Worm (Caenorhabditis elegans) whole organism, L2 larva: Measurements from ENCODE around the gene nhr-252.

Experiments used
- alr-1 ChIP-seq: fragments of 150-350 bp; optimal IDR thresholded peaks from 2 replicates; lab custom pipeline; 2014; ENCODE audit warnings: missing biosample characterization, missing genetic modification characterization
- elt-1 ChIP-seq: fragments of 150-350 bp; optimal IDR thresholded peaks from 2 replicates; lab custom pipeline; 2014; ENCODE audit warnings: missing biosample characterization, missing genetic modification characterization
- lin-39 ChIP-seq: fragments of 150-350 bp; optimal IDR thresholded peaks from 2 replicates; lab custom pipeline; 2014; ENCODE audit warnings: missing biosample characterization, missing genetic modification reagents, missing genetic modification characterization
- nhr-237 ChIP-seq: fragments of 150-350 bp; optimal IDR thresholded peaks from 2 replicates; lab custom pipeline; 2014; ENCODE audit warnings: missing biosample characterization, missing genetic modification characterization
- ztf-11 ChIP-seq: sonication (generic microtip); optimal IDR thresholded peaks from 2 replicates; lab custom pipeline; 2017; ENCODE audit warnings: missing biosample characterization, missing genetic modification characterization

DNA sequence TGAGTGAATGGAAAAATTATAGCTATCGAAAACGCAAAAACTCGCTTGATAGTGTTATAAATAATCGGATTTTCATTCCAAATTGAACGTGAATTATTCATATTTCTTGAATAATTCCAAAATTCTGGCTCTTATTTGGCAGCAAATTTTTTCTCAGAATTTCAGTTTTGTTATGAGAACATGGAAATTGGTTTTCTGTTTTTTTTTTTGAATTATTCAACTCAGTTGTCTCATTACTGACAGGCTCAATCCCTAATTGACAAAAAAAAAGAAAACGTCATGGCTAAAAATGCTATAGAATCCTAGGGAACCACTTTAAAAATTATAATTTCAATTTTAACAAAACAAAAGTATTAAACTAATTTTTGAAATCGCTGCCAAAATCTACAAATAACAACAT lies 44.7 kb downstream of the nhr-252 start, which contains the start of gene srh-35:
- TF ChIP-seq elt-1 (tag; lab: Kevin White, UChicago) (no peak), alr-1 (no peak), nhr-237 (tag; lab: Kevin White, UChicago) (no peak), lin-39 (tag; lab: Kevin White, UChicago) (no peak), ztf-11 (tag; lab: Kevin White, UChicago) (no peak)
